Worm (Caenorhabditis elegans): ENCODE data around the gene pgp-3.

DNA sequence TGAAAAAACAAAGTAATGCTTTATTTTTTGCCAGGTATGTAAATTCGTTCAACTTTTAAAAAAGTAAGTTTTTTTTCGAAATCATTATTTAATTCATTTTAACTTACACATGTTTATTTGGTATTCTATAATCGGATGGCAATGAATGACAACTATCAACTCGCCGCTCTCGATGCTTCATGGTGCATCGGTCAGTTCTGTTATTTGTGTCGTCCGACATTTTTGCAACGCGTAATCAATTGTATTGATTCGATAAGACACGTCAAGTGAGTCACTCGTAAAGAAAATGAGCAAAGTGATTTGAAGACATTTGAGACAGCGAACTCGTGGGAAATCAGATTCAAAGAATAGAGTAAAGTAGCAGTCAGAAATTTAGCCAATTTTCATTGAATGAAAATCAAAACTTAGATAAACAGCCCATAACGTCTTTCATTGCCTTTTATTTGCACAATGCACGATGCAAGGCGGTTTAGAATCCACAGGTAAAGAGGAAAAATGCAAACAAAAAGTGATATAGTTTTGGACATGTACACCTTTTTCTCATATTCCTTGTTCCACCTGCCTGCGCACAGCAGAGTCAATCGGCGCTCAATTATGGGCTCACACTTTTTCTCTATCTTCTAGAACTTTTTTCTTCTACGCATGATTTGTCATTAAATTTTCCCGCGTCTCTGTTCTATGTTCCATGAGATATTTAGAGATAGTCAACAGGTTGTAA, 48.7 kb downstream of the pgp-3 start:
- no peak for TF ChIP-seq lin-39 (tag; optimal IDR thresholded peaks at IDR 0.05)
- no peak for TF ChIP-seq jun-1 (tag; optimal IDR thresholded peaks at IDR 0.05)
- no peak for TF ChIP-seq nhr-77 (tag; optimal IDR thresholded peaks at IDR 0.05)
- TF ChIP-seq dsc-1 (tag; optimal IDR thresholded peaks at IDR 0.05) = no peak
- no peak for TF ChIP-seq sptf-1 (tag; optimal IDR thresholded peaks at IDR 0.05)
- no peak for TF ChIP-seq nhr-20 (tag; optimal IDR thresholded peaks at IDR 0.05)
- TF ChIP-seq elt-2 (tag; optimal IDR thresholded peaks at IDR 0.05) = peak; percentile 46
- TF ChIP-seq elt-3 (tag; optimal IDR thresholded peaks at IDR 0.05) = no peak
- TF ChIP-seq pqm-1 (tag; optimal IDR thresholded peaks at IDR 0.05) = no peak
